Fruit fly (Drosophila melanogaster): ENCODE results near the gene Ipp.

Ipp gene

dm6 chr3R:13983272-13984032 is 24.9 kb downstream of the Ipp start (continued):
- TF ChIP-seq Dp (GFP tag; optimal IDR thresholded peaks at IDR 0.05) (peak; percentile 11), CG1529 (GFP tag; optimal IDR thresholded peaks at IDR 0.05) (peak; percentile 85), Mes4 (GFP tag; optimal IDR thresholded peaks at IDR 0.05) (peak; percentile 89), MBD-R2 (GFP tag; IDR thresholded peaks at IDR 0.05) (peak; percentile 54), MESR4 (GFP tag; optimal IDR thresholded peaks at IDR 0.05) (peak; percentile 59), CG32767 (GFP tag; IDR thresholded peaks at IDR 0.05) (peak; percentile 90), CG10267 (tag; optimal IDR thresholded peaks at IDR 0.05) (peak; percentile 87), NfI (GFP tag; optimal IDR thresholded peaks at IDR 0.05) (peak; percentile 92), al (GFP tag; IDR thresholded peaks at IDR 0.05) (peak; percentile 86), sens (GFP tag) (peak; percentile 99), D (optimal IDR thresholded peaks at IDR 0.05) (peak; percentile 51), D (GFP tag; optimal IDR thresholded peaks at IDR 0.05) (peak; percentile 91), pita (GFP tag; optimal IDR thresholded peaks at IDR 0.05) (no peak), crp (GFP tag; optimal IDR thresholded peaks at IDR 0.05) (peak in 1 of 2 experiments; percentile 69), emc (GFP tag; optimal IDR thresholded peaks at IDR 0.05) (peak; percentile 78), fu2 (GFP tag; optimal IDR thresholded peaks at IDR 0.05) (peak; percentile 92), CG7556 (GFP tag; optimal IDR thresholded peaks at IDR 0.05) (peak; percentile 94), sim (GFP tag; IDR thresholded peaks at IDR 0.05) (0 out of 2 replicates have a peak, but pooled peaks have one; percentile 52), Gug (GFP tag; IDR thresholded peaks at IDR 0.05) (peak; percentile 86), CG9727 (GFP tag; optimal IDR thresholded peaks at IDR 0.05) (peak; percentile 95), gro (GFP tag; optimal IDR thresholded peaks at IDR 0.05) (peak; percentile 97), CG8924 (tag; optimal IDR thresholded peaks at IDR 0.05) (peak; percentile 95), row (GFP tag; IDR thresholded peaks at IDR 0.05) (peak; percentile 99), Usf (GFP tag; optimal IDR thresholded peaks at IDR 0.05) (peak; percentile 83), CG5953 (GFP tag; IDR thresholded peaks at IDR 0.05) (peak; percentile 74), Sox102F (GFP tag; optimal IDR thresholded peaks at IDR 0.05) (peak; percentile 92), trem (tag; optimal IDR thresholded peaks at IDR 0.05) (peak; percentile 85), sr (GFP tag; IDR thresholded peaks at IDR 0.05) (peak; percentile 34; the same call in 2 of the 3 replicates), trh (GFP tag; optimal IDR thresholded peaks at IDR 0.05) (peak; percentile 67), CG33213 (GFP tag; optimal IDR thresholded peaks at IDR 0.05) (peak; percentile 85), Dad (GFP tag; optimal IDR thresholded peaks at IDR 0.05) (peak; percentile 88), CG14965 (GFP tag; optimal IDR thresholded peaks at IDR 0.05; ENCODE audit: borderline replicate concordance) (peak; percentile 19), bowl (GFP tag; IDR thresholded peaks at IDR 0.05) (0 out of 2 replicates have a peak, but pooled peaks have one; percentile 57), ham (GFP tag; IDR thresholded peaks at IDR 0.05) (no peak), CG16863 (GFP tag; optimal IDR thresholded peaks at IDR 0.05) (peak; percentile 95), CG6791 (GFP tag; IDR thresholded peaks at IDR 0.05; ENCODE audit: partially characterized antibody) (peak; percentile 22; the same call in 1 of the 3 replicates), tin (GFP tag; optimal IDR thresholded peaks at IDR 0.05) (peak; percentile 89), Meics (GFP tag; optimal IDR thresholded peaks at IDR 0.05) (peak; percentile 94), C15 (GFP tag; IDR thresholded peaks at IDR 0.05) (0 out of 3 replicates have a peak, but pooled peaks have one; percentile 34), Kr (GFP tag; optimal IDR thresholded peaks at IDR 0.05) (peak; percentile 5), org-1 (GFP tag; optimal IDR thresholded peaks at IDR 0.05) (peak; percentile 96), fd64A (GFP tag; optimal IDR thresholded peaks at IDR 0.05) (peak; percentile 81), CG6654 (GFP tag; optimal IDR thresholded peaks at IDR 0.05) (peak; percentile 76), chn (GFP tag; optimal IDR thresholded peaks at IDR 0.05) (peak; percentile 92), pros (GFP tag; optimal IDR thresholded peaks at IDR 0.05) (peak; percentile 73), wor (GFP tag; IDR thresholded peaks at IDR 0.05) (peak; percentile 82), Med (GFP tag) (peak; percentile 98), Gsc (GFP tag; IDR thresholded peaks at IDR 0.05) (no peak; the same call in 1 of the 2 replicates), CG14050 (GFP tag; IDR thresholded peaks at IDR 0.05) (peak; percentile 82), CG4328 (GFP tag; optimal IDR thresholded peaks at IDR 0.05) (peak; percentile 88)
